Fruit fly (Drosophila melanogaster): ENCODE results near the gene kin17.

DNA sequence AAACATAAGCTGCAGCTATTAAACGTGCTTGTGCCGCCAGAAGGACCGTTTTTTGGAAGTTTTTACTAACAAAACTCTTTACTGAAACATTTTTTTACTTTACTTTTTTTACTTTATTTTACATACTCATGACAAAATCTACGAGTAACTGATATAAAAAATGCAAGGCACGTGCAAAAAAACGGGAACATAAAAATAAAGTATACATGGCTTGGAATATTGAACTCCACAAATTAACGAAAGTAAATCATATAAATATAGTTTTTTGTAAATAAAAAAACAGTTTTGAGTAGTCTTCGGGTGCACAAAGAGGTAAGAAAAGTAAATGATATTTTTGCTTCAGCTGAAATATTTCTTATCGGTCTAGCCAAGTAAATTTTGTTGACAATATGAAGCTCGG, 36.0 kb upstream of the kin17 start, which contains the start of gene Spn77Bb:
- TF ChIP-seq vri (GFP tag; optimal IDR thresholded peaks at IDR 0.05) (no peak), CG6792 (GFP tag; optimal IDR thresholded peaks at IDR 0.05) (no peak), fd85E (GFP tag; optimal IDR thresholded peaks at IDR 0.05) (no peak), CG11762 (GFP tag; optimal IDR thresholded peaks at IDR 0.05; ENCODE audit: insufficient read depth) (no peak), CG6808 (GFP tag; optimal IDR thresholded peaks at IDR 0.05) (no peak), topi (GFP tag; optimal IDR thresholded peaks at IDR 0.05) (no peak)

Data from whole organism, prepupa.